Worm (Caenorhabditis elegans) whole organism, mixed stage, embryonic: ENCODE data around the gene tsen-34.

ENCODE experiments used
- M03D4.4 ChIP-seq: sonication (generic microtip); optimal IDR thresholded peaks from 2 replicates; lab custom pipeline; 2017; ENCODE audit warnings: mild to moderate bottlenecking, missing genetic modification characterization, missing compliant biosample characterization
- blmp-1 ChIP-seq: fragments of 150-350 bp; optimal IDR thresholded peaks from 2 replicates; lab custom pipeline; 2014; ENCODE audit warnings: missing biosample characterization, missing genetic modification characterization
- ceh-39 ChIP-seq: fragments of 150-350 bp; optimal IDR thresholded peaks from 2 replicates; lab custom pipeline; 2014; ENCODE audit warnings: missing biosample characterization, missing genetic modification characterization
- ceh-83 ChIP-seq: fragments of 200-800 bp; sonication (Bioruptor generic); optimal IDR thresholded peaks from 2 replicates; lab custom pipeline; 2018; ENCODE audit warnings: mild to moderate bottlenecking, missing genetic modification characterization, missing compliant biosample characterization
- ces-1 ChIP-seq: fragments of 150-350 bp; optimal IDR thresholded peaks from 2 replicates; lab custom pipeline; 2014; ENCODE audit warnings: missing biosample characterization, missing genetic modification reagents, missing genetic modification characterization
- cnd-1 ChIP-seq: fragments of 200-800 bp; sonication (Bioruptor generic); optimal IDR thresholded peaks from 2 replicates; lab custom pipeline; 2018; ENCODE audit warnings: mild to moderate bottlenecking, missing genetic modification characterization, missing compliant biosample characterization
- drap-1 ChIP-seq: fragments of 200-800 bp; sonication (Bioruptor generic); optimal IDR thresholded peaks from 3 replicates; lab custom pipeline; 2018; ENCODE audit warnings: mild to moderate bottlenecking, missing genetic modification characterization, missing compliant biosample characterization
- elt-3 ChIP-seq: fragments of 150-350 bp; optimal IDR thresholded peaks from 2 replicates; lab custom pipeline; 2014; ENCODE audit warnings: missing biosample characterization, missing genetic modification characterization
- flh-1 ChIP-seq: fragments of 200-800 bp; sonication (Bioruptor generic); optimal IDR thresholded peaks from 2 replicates; lab custom pipeline; 2018; ENCODE audit warnings: mild to moderate bottlenecking, missing genetic modification characterization, moderate library complexity, missing compliant biosample characterization
- ham-2 ChIP-seq: fragments of 200-800 bp; sonication (Bioruptor generic); optimal IDR thresholded peaks from 2 replicates; lab custom pipeline; 2018; ENCODE audit warnings: mild to moderate bottlenecking, missing genetic modification characterization, missing compliant biosample characterization
- lin-13 ChIP-seq: fragments of 150-350 bp; optimal IDR thresholded peaks from 2 replicates; lab custom pipeline; 2014; ENCODE audit warnings: missing biosample characterization, missing genetic modification characterization
- lin-32 ChIP-seq: fragments of 200-800 bp; sonication (Bioruptor generic); optimal IDR thresholded peaks from 2 replicates; lab custom pipeline; 2018; ENCODE audit warnings: mild to moderate bottlenecking, missing genetic modification characterization, missing compliant biosample characterization
- lsy-2 ChIP-seq: fragments of 150-350 bp; optimal IDR thresholded peaks from 2 replicates; lab custom pipeline; 2014; ENCODE audit warnings: missing biosample characterization, missing genetic modification characterization
- mep-1 ChIP-seq: fragments of 150-350 bp; optimal IDR thresholded peaks from 2 replicates; lab custom pipeline; 2017; ENCODE audit warnings: missing biosample characterization, missing genetic modification reagents, missing genetic modification characterization, inconsistent platforms
- mls-2 ChIP-seq: sonication (generic microtip); optimal IDR thresholded peaks from 2 replicates; lab custom pipeline; 2016; ENCODE audit warnings: mild to moderate bottlenecking, missing genetic modification characterization, moderate library complexity, missing compliant biosample characterization
- nhr-12 ChIP-seq: fragments of 150-350 bp; optimal IDR thresholded peaks from 2 replicates; lab custom pipeline; 2014; ENCODE audit warnings: missing biosample characterization, missing genetic modification characterization
- nhr-2 ChIP-seq: fragments of 150-350 bp; optimal IDR thresholded peaks from 2 replicates; lab custom pipeline; 2014; ENCODE audit warnings: missing biosample characterization, missing genetic modification characterization
- nhr-237 ChIP-seq: fragments of 150-350 bp; optimal IDR thresholded peaks from 2 replicates; lab custom pipeline; 2014; ENCODE audit warnings: missing biosample characterization, missing genetic modification characterization
- nhr-28 ChIP-seq: fragments of 150-350 bp; optimal IDR thresholded peaks from 2 replicates; lab custom pipeline; 2014; ENCODE audit warnings: missing biosample characterization, missing genetic modification characterization
- sptf-1 ChIP-seq: sonication (generic microtip); optimal IDR thresholded peaks from 2 replicates; lab custom pipeline; 2017; ENCODE audit warnings: mild to moderate bottlenecking, missing genetic modification characterization, moderate library complexity, missing compliant biosample characterization
- tbx-8 ChIP-seq: fragments of 200-800 bp; sonication (Bioruptor generic); optimal IDR thresholded peaks from 2 replicates; lab custom pipeline; 2018; ENCODE audit warnings: mild to moderate bottlenecking, missing genetic modification characterization, moderate library complexity, missing compliant biosample characterization
- unc-120 ChIP-seq: sonication (generic microtip); optimal IDR thresholded peaks from 2 replicates; lab custom pipeline; 2017; ENCODE audit warnings: missing genetic modification characterization, missing compliant biosample characterization; ENCODE audit not compliant: poor library complexity, severe bottlenecking
- unc-39 ChIP-seq: fragments of 150-350 bp; optimal IDR thresholded peaks from 2 replicates; lab custom pipeline; 2014; ENCODE audit warnings: missing biosample characterization, missing genetic modification characterization
- unc-62 ChIP-seq: fragments of 150-350 bp; optimal IDR thresholded peaks from 2 replicates; lab custom pipeline; 2014; ENCODE audit warnings: missing biosample characterization, missing genetic modification reagents, missing genetic modification characterization
- zip-8 ChIP-seq: fragments of 150-350 bp; optimal IDR thresholded peaks from 2 replicates; lab custom pipeline; 2014; ENCODE audit warnings: missing biosample characterization, missing genetic modification characterization
- ztf-11 ChIP-seq: fragments of 150-350 bp; optimal IDR thresholded peaks from 2 replicates; lab custom pipeline; 2014; ENCODE audit warnings: missing biosample characterization, missing genetic modification characterization

The tsen-34 gene

ce11 chrIV:4219983-4220382, 41.7 kb downstream of the tsen-34 start, which contains the start of gene F30B5.11:
F30B5.11 (minus strand) TSS chrIV:4220083.
- no peak for TF ChIP-seq unc-39 (tag; lab: Kevin White, UChicago)
- TF ChIP-seq ceh-39 (tag; lab: Kevin White, UChicago): no peak
- TF ChIP-seq zip-8 (tag; lab: Kevin White, UChicago): no peak
- no peak for TF ChIP-seq cnd-1
- TF ChIP-seq lin-32 (GFP tag; lab: Kevin White, UChicago): no peak
- no peak for TF ChIP-seq elt-3 (tag; lab: Kevin White, UChicago)
- TF ChIP-seq nhr-12 (tag; lab: Kevin White, UChicago): no peak
- no peak for TF ChIP-seq nhr-2 (tag; lab: Kevin White, UChicago)
- TF ChIP-seq flh-1: no peak
- no peak for TF ChIP-seq drap-1 (GFP tag; lab: Kevin White, UChicago)
- no peak for TF ChIP-seq blmp-1 (tag; lab: Kevin White, UChicago)
- TF ChIP-seq ham-2: no peak
- TF ChIP-seq mep-1: no peak
- TF ChIP-seq M03D4.4 (tag; lab: Kevin White, UChicago): no peak
- TF ChIP-seq, all 35 proteins: peak for 0

DNA sequence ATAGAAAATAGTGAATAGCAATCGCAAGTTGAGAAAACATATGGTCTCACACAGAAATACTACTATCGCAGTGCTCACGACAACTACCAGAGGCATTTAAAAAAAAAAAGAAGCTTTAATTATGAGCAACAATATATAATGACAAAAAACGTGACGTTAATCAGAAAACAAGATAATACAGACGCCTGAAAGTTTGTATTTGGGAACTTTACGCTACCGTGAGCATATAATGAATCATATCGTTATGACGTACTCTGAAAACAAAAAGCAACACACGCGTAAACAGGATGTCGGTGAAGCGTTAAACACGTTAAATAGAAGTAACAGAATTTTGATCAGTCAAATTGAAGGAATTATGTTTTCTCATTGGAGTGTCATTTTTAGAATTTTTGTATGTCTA, 47.6 kb downstream of the tsen-34 start, which contains the start of gene srbc-71:
srbc-71 (minus strand) TSS at position 101 of the 400 bp plus-strand sequence.
- TF ChIP-seq unc-120 (tag; lab: Kevin White, UChicago) (no peak), ceh-83 (GFP tag; lab: Kevin White, UChicago) (no peak), zip-8 (tag; lab: Kevin White, UChicago) (no peak), lin-13 (tag; lab: Kevin White, UChicago) (no peak), M03D4.4 (tag; lab: Kevin White, UChicago) (no peak), ces-1 (GFP tag; lab: Kevin White, UChicago) (no peak), nhr-237 (tag; lab: Kevin White, UChicago) (no peak), lsy-2 (tag; lab: Kevin White, UChicago) (no peak), mls-2 (no peak), nhr-28 (tag; lab: Kevin White, UChicago) (no peak), tbx-8 (GFP tag; lab: Kevin White, UChicago) (no peak), mep-1 (no peak), blmp-1 (tag; lab: Kevin White, UChicago) (no peak), nhr-2 (tag; lab: Kevin White, UChicago) (no peak), ztf-11 (tag; lab: Kevin White, UChicago) (no peak), unc-62 (GFP tag; lab: Kevin White, UChicago) (no peak), lin-32 (GFP tag; lab: Kevin White, UChicago) (no peak), sptf-1 (tag; lab: Kevin White, UChicago) (no peak), drap-1 (GFP tag; lab: Kevin White, UChicago) (no peak)

- TF ChIP-seq nhr-237 (tag; lab: Kevin White, UChicago) (no peak), lin-13 (tag; lab: Kevin White, UChicago) (no peak), tbx-8 (GFP tag; lab: Kevin White, UChicago) (no peak), unc-120 (tag; lab: Kevin White, UChicago) (no peak), nhr-28 (tag; lab: Kevin White, UChicago) (no peak), cnd-1 (no peak)
- TF ChIP-seq, all 35 proteins: peak for 0
These were observed 49.7 kb downstream of the tsen-34 start, which contains the start of gene srbc-70 for ce11 chrIV:4227917-4228316. srbc-70 (minus strand) TSS chrIV:4228017.
